Worm (Caenorhabditis elegans) whole organism, young adult: ENCODE data around the gene C27F2.9.

Experiments
- lin-40 ChIP-seq: sonication (generic microtip); optimal IDR thresholded peaks from 2 replicates; lab custom pipeline; 2016; ENCODE audit warnings: missing genetic modification characterization, mild to moderate bottlenecking, missing compliant biosample characterization, missing genotype, missing genetic modification reagents
- snpc-4 ChIP-seq, 5 experiments: fragments of 150-350 bp in 1 of 5; sonication (generic microtip) in 4 of 5; optimal IDR thresholded peaks; 2 replicates each; lab custom pipeline; 2014 to 2018; ENCODE audit warnings: missing genetic modification characterization in 5 of 5, missing biosample characterization in 3 of 5, antibody characterized with exemption in 2 of 5, mild to moderate bottlenecking in 2 of 5, missing compliant biosample characterization in 2 of 5, missing genotype in 2 of 5, moderate library complexity in 2 of 5, missing genetic modification reagents in 1 of 5
- unc-130 ChIP-seq: sonication (generic microtip); optimal IDR thresholded peaks from 2 replicates; lab custom pipeline; 2016; ENCODE audit warnings: missing genetic modification reagents, missing genetic modification characterization, missing compliant biosample characterization

- TF ChIP-seq snpc-4 (GFP tag; optimal IDR thresholded peaks at IDR 0.05; lab: Kevin White, UChicago) (no peak), snpc-4 (tag; optimal IDR thresholded peaks at IDR 0.05; lab: Kevin White, UChicago) (no peak), unc-130 (no peak), lin-40 (tag; lab: Kevin White, UChicago) (no peak)
Measured at ce11 chrIII:4950345-4950744, 12.5 kb downstream of the C27F2.9 start.
